1 worm cellular context compared by ENCODE assay signal in genomic region chrV:9095613-9096317, ce11.
TF ChIP-seq lines count a peak whose summit lies in the region.

Gene F21C10.10 (plus strand): TSS chrV:9096267.

TF ChIP-seq in whole organism, L1 larva, 84 proteins besides CTCF, POLR2A, EP300 and RAD21 (continued from another document):
- TF ChIP-seq snpc-4 (tag; optimal IDR thresholded peaks at IDR 0.05; lab: Kevin White, UChicago) (peak; percentile 67), nhr-12 (tag; optimal IDR thresholded peaks at IDR 0.05; lab: Kevin White, UChicago) (no peak), lin-35 (GFP tag; optimal IDR thresholded peaks at IDR 0.05; lab: Kevin White, UChicago) (peak; percentile 58 to 87), tlp-1 (tag; optimal IDR thresholded peaks at IDR 0.05; lab: Kevin White, UChicago) (no peak), hlh-17 (GFP tag; optimal IDR thresholded peaks at IDR 0.05; lab: Kevin White, UChicago; ENCODE audit: borderline replicate concordance) (no peak), xbp-1 (tag; optimal IDR thresholded peaks at IDR 0.05; lab: Kevin White, UChicago) (peak; percentile 53), ces-1 (GFP tag; optimal IDR thresholded peaks at IDR 0.05; lab: Kevin White, UChicago) (no peak), ama-1 (optimal IDR thresholded peaks at IDR 0.05; lab: Kevin White, UChicago) (no peak), rnt-1 (tag; optimal IDR thresholded peaks at IDR 0.05; lab: Kevin White, UChicago) (peak; percentile 67), aha-1 (tag; optimal IDR thresholded peaks at IDR 0.05; lab: Kevin White, UChicago) (no peak), nhr-85 (tag; lab: Kevin White, UChicago) (peak; percentile 99)
